Worm (Caenorhabditis elegans): Measurements from ENCODE around the gene C54F6.15.

ce11 chrV:7508566-7509044, 13.6 kb downstream of the C54F6.15 start, which contains the start of the genes str-31 and nhr-172:
- TF ChIP-seq sox-4 (tag; optimal IDR thresholded peaks at IDR 0.05) (no peak), hlh-8 (tag; optimal IDR thresholded peaks at IDR 0.05) (no peak), pag-3 (tag; optimal IDR thresholded peaks at IDR 0.05; ENCODE audit: borderline replicate concordance) (no peak), ets-4 (tag; optimal IDR thresholded peaks at IDR 0.05) (no peak), pha-4 (tag; optimal IDR thresholded peaks at IDR 0.05) (no peak), ref-2 (tag; optimal IDR thresholded peaks at IDR 0.05) (no peak), fkh-10 (GFP tag; optimal IDR thresholded peaks at IDR 0.05) (no peak), lim-6 (tag; optimal IDR thresholded peaks at IDR 0.05) (no peak), ttx-3 (tag; optimal IDR thresholded peaks at IDR 0.05) (no peak), unc-55 (GFP tag; optimal IDR thresholded peaks at IDR 0.05) (no peak), ztf-16 (tag; optimal IDR thresholded peaks at IDR 0.05) (no peak), C08G9.2 (tag; optimal IDR thresholded peaks at IDR 0.05) (no peak)
